Fruit fly (Drosophila melanogaster): ENCODE measurements around the gene CG10428.

Gene CG10428

DNA sequence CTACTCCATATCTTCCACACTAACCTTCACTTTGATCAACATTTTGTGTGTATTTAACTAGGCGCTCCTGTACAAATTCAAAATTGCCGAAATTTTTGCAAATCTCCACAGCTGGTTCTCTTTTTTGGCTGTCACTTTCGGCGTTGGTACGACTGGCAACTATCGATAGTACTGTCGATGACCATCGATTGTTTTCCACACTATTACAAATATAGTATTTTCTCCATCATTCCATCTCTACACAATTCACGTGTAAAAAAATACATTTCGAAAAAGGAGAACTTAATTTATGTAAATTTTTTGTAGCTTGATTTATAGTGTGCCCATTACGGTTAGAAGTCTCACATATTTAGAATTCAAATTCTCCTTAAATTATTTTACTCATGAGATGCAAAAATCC lies 3.0 kb downstream of the CG10428 start, which contains the start of gene Nedd8 (continued):
- peak; percentile 68; the same call in 2 of the 3 replicates for TF ChIP-seq CG7963 (GFP tag; IDR thresholded peaks at IDR 0.05; ENCODE audit: partially characterized antibody)
- peak; percentile 86 for TF ChIP-seq knrl (GFP tag; IDR thresholded peaks at IDR 0.05; ENCODE audit: partially characterized antibody)
- TF ChIP-seq unpg (GFP tag; optimal IDR thresholded peaks at IDR 0.05), result no peak
- TF ChIP-seq nom (GFP tag; optimal IDR thresholded peaks at IDR 0.05), result no peak
- no peak for TF ChIP-seq CG32532 (GFP tag; IDR thresholded peaks at IDR 0.05)
- TF ChIP-seq C15 (GFP tag; IDR thresholded peaks at IDR 0.05), result no peak
- peak; percentile 53 for TF ChIP-seq Lhr (GFP tag; optimal IDR thresholded peaks at IDR 0.05)
- no peak for TF ChIP-seq eyg (GFP tag; optimal IDR thresholded peaks at IDR 0.05)
- TF ChIP-seq Sry-δ (GFP tag; optimal IDR thresholded peaks at IDR 0.05), result peak; percentile 90
- TF ChIP-seq CG12391 (tag; optimal IDR thresholded peaks at IDR 0.05), result peak; percentile 38
- TF ChIP-seq chinmo (GFP tag; IDR thresholded peaks at IDR 0.05; ENCODE audit: partially characterized antibody), result peak; percentile 86; the same call in 3 of the 4 replicates
- no peak for TF ChIP-seq CG6272 (GFP tag; IDR thresholded peaks at IDR 0.05)
- no peak for TF ChIP-seq crol (GFP tag; IDR thresholded peaks at IDR 0.05)
- TF ChIP-seq fd3F (GFP tag; optimal IDR thresholded peaks at IDR 0.05), result no peak
- no peak for TF ChIP-seq CG17361 (GFP tag; IDR thresholded peaks at IDR 0.05)
- TF ChIP-seq her (GFP tag; optimal IDR thresholded peaks at IDR 0.05), result no peak
- no peak for TF ChIP-seq croc (GFP tag; conservative IDR thresholded peaks at IDR 0.05)
- no peak for TF ChIP-seq CG10209 (GFP tag; optimal IDR thresholded peaks at IDR 0.05)
- TF ChIP-seq CG3065 (GFP tag; optimal IDR thresholded peaks at IDR 0.05), result no peak
- no peak for TF ChIP-seq Vsx1 (GFP tag; optimal IDR thresholded peaks at IDR 0.05)
- TF ChIP-seq CG10654 (GFP tag; optimal IDR thresholded peaks at IDR 0.05), result no peak
- no peak for TF ChIP-seq ash1 (GFP tag; optimal IDR thresholded peaks at IDR 0.05)
- TF ChIP-seq Atf3 (GFP tag; optimal IDR thresholded peaks at IDR 0.05), result no peak
- TF ChIP-seq amos (GFP tag; IDR thresholded peaks at IDR 0.05; ENCODE audit: partially characterized antibody), result peak; percentile 93
- no peak for TF ChIP-seq ken (GFP tag; IDR thresholded peaks at IDR 0.05)
- no peak for TF ChIP-seq fd64A (GFP tag; optimal IDR thresholded peaks at IDR 0.05)
- TF ChIP-seq HHEX (GFP tag; optimal IDR thresholded peaks at IDR 0.05), result no peak
- TF ChIP-seq CG13123 (GFP tag; optimal IDR thresholded peaks at IDR 0.05), result no peak
- no peak for TF ChIP-seq prd (optimal IDR thresholded peaks at IDR 0.05)
- TF ChIP-seq prd (GFP tag; IDR thresholded peaks at IDR 0.05), result no peak
- no peak for TF ChIP-seq CG8281 (tag; optimal IDR thresholded peaks at IDR 0.05)
- TF ChIP-seq pum (GFP tag; optimal IDR thresholded peaks at IDR 0.05), result no peak
- no peak for TF ChIP-seq CG12219 (GFP tag; optimal IDR thresholded peaks at IDR 0.05)
- no peak for TF ChIP-seq GATAe (GFP tag; conservative IDR thresholded peaks at IDR 0.05)
- TF ChIP-seq CG1602 (GFP tag; optimal IDR thresholded peaks at IDR 0.05), result no peak
- TF ChIP-seq CG15479 (GFP tag; optimal IDR thresholded peaks at IDR 0.05), result no peak
- no peak for TF ChIP-seq CG33557 (GFP tag; optimal IDR thresholded peaks at IDR 0.05)
- TF ChIP-seq dpn (GFP tag; optimal IDR thresholded peaks at IDR 0.05), result no peak
- TF ChIP-seq CG5953 (GFP tag; IDR thresholded peaks at IDR 0.05), result no peak
- peak; percentile 69 for TF ChIP-seq tna (GFP tag; IDR thresholded peaks at IDR 0.05; ENCODE audit: partially characterized antibody)
- TF ChIP-seq Blimp-1 (GFP tag; optimal IDR thresholded peaks at IDR 0.05), result no peak
- no peak for TF ChIP-seq NK7.1 (GFP tag; optimal IDR thresholded peaks at IDR 0.05)
- TF ChIP-seq pita (GFP tag; optimal IDR thresholded peaks at IDR 0.05), result no peak
- peak; percentile 12 for TF ChIP-seq CG11504 (tag; optimal IDR thresholded peaks at IDR 0.05)
- no peak for TF ChIP-seq Stat92E (GFP tag; optimal IDR thresholded peaks at IDR 0.05)
- TF ChIP-seq CG42726 (GFP tag; IDR thresholded peaks at IDR 0.05; ENCODE audit: partially characterized antibody), result peak; percentile 92
- no peak for TF ChIP-seq CG18476 (GFP tag; optimal IDR thresholded peaks at IDR 0.05)
- no peak for TF ChIP-seq pho (GFP tag; optimal IDR thresholded peaks at IDR 0.05)
- TF ChIP-seq CG8290 (GFP tag; optimal IDR thresholded peaks at IDR 0.05), result no peak
- TF ChIP-seq CG8290 (tag; optimal IDR thresholded peaks at IDR 0.05), result peak in 1 of 2 experiments; percentile 45
- 0 out of 3 replicates have a peak, but pooled peaks have one; percentile 30 for TF ChIP-seq Dbx (GFP tag; IDR thresholded peaks at IDR 0.05)
